Worm (Caenorhabditis elegans): ENCODE data around the gene mff-1.

ce11 chrX:12981393-12981792 lies 5.6 kb downstream of the mff-1 start, which contains the start of gene scav-4:
- TF ChIP-seq elt-3 (tag; optimal IDR thresholded peaks at IDR 0.05) = no peak
- no peak for TF ChIP-seq blmp-1 (tag; optimal IDR thresholded peaks at IDR 0.05; ENCODE audit: insufficient read depth)
